Worm (Caenorhabditis elegans) whole organism, early embryonic: Measurements from ENCODE around the gene B0281.3.

ENCODE experiments used
- B0310.2 ChIP-seq: sonication (generic microtip); optimal IDR thresholded peaks from 2 replicates; lab custom pipeline; 2016; ENCODE audit warnings: mild to moderate bottlenecking, missing genetic modification characterization, missing compliant biosample characterization
- F13C5.2 ChIP-seq: sonication (generic microtip); optimal IDR thresholded peaks from 2 replicates; lab custom pipeline; 2017; ENCODE audit warnings: mild to moderate bottlenecking, missing genetic modification characterization, inconsistent platforms, missing compliant biosample characterization
- aly-1 ChIP-seq: sonication (generic microtip); optimal IDR thresholded peaks from 2 replicates; lab custom pipeline; 2016; ENCODE audit warnings: missing genetic modification characterization, missing compliant biosample characterization
- ama-1 ChIP-seq: fragments of 150-350 bp; optimal IDR thresholded peaks from 2 replicates; lab custom pipeline; 2014
- ceh-13 ChIP-seq: fragments of 200-800 bp; sonication (Bioruptor generic); optimal IDR thresholded peaks from 2 replicates; lab custom pipeline; 2018; ENCODE audit warnings: mild to moderate bottlenecking, missing genetic modification characterization, missing compliant biosample characterization
- ceh-36 ChIP-seq: sonication (generic microtip); optimal IDR thresholded peaks from 2 replicates; lab custom pipeline; 2016; ENCODE audit warnings: missing genetic modification characterization, inconsistent platforms, missing compliant biosample characterization
- ets-7 ChIP-seq: sonication (generic microtip); optimal IDR thresholded peaks from 2 replicates; lab custom pipeline; 2016; ENCODE audit warnings: missing genotype, missing genetic modification characterization, missing compliant biosample characterization
- flt-1 ChIP-seq: fragments of 200-800 bp; sonication (Bioruptor generic); IDR thresholded peaks from 2 replicates; pipeline ENCODE4 v1.3.6; 2022; ENCODE audit warnings: missing genetic modification characterization, missing compliant biosample characterization
- hmbx-1 ChIP-seq: sonication (generic microtip); optimal IDR thresholded peaks from 2 replicates; lab custom pipeline; 2016; ENCODE audit warnings: mild to moderate bottlenecking, missing genetic modification characterization, missing compliant biosample characterization
- hmg-4 ChIP-seq: fragments of 200-800 bp; sonication (Bioruptor generic); optimal IDR thresholded peaks from 2 replicates; lab custom pipeline; 2018; ENCODE audit warnings: mild to moderate bottlenecking, missing genetic modification characterization, missing compliant biosample characterization
- hnd-1 ChIP-seq: sonication (generic microtip); optimal IDR thresholded peaks from 2 replicates; lab custom pipeline; 2016; ENCODE audit warnings: missing genetic modification characterization, missing compliant biosample characterization
- pes-1 ChIP-seq: fragments of 200-800 bp; sonication (Bioruptor generic); IDR thresholded peaks from 2 replicates; pipeline ENCODE4 v1.3.6; 2022; ENCODE audit warnings: missing genetic modification reagents, missing genetic modification characterization, missing compliant biosample characterization
- scrt-1 ChIP-seq: fragments of 200-800 bp; sonication (Bioruptor generic); IDR thresholded peaks from 2 replicates; pipeline ENCODE4 v1.3.6; 2022; ENCODE audit warnings: missing genetic modification characterization, missing compliant biosample characterization
- sea-1 ChIP-seq: fragments of 200-800 bp; sonication (Bioruptor generic); conservative IDR thresholded peaks from 2 replicates; pipeline ENCODE4 v1.3.6; 2022; ENCODE audit warnings: missing genetic modification characterization, missing compliant biosample characterization
- tbx-11 ChIP-seq: fragments of 200-800 bp; sonication (Bioruptor generic); IDR thresholded peaks from 2 replicates; pipeline ENCODE4 v1.3.6; 2022; ENCODE audit warnings: missing genetic modification characterization, missing compliant biosample characterization
- tbx-37 ChIP-seq: fragments of 200-800 bp; sonication (Bioruptor generic); conservative IDR thresholded peaks from 2 replicates; pipeline ENCODE4 v1.3.6; 2022; ENCODE audit warnings: missing genetic modification reagents, missing genetic modification characterization, missing compliant biosample characterization
- tra-4 ChIP-seq: sonication (generic microtip); optimal IDR thresholded peaks from 2 replicates; lab custom pipeline; 2017; ENCODE audit warnings: missing genetic modification characterization, missing compliant biosample characterization

Gene B0281.3

DNA sequence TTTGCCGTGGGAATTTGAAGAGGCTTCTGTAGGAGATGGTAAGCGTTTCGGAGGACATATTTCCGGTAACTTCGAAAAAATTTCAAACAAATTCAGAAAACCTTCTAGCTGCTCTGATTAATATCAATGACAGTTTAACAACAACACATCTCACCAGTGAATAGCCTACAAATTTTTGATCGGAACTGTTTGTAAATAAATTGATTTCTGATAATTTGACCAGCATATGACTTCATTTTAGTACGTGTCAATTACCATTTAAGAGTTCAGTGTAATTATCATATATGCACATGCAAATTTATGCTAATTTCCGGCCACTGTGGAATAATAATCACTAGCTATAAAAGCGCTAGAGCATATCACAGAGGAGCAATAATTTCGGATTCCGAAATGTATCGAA is 18.1 kb downstream of the B0281.3 start, which contains the start of gene ZK1240.11:
Gene ZK1240.11 (plus strand): TSS at position 301 of the 400 bp plus-strand sequence.
- TF ChIP-seq pes-1 (GFP tag; lab: Robert Waterston, UW) (no peak), ama-1 (lab: Kevin White, UChicago) (no peak), ceh-13 (no peak), aly-1 (tag; lab: Kevin White, UChicago) (no peak), tbx-11 (GFP tag; lab: Robert Waterston, UW) (no peak), flt-1 (no peak), hmbx-1 (tag; lab: Kevin White, UChicago) (no peak), B0310.2 (no peak), tra-4 (tag; lab: Kevin White, UChicago) (no peak), hmg-4 (no peak), F13C5.2 (no peak), tbx-37 (GFP tag; lab: Robert Waterston, UW) (no peak)

DNA sequence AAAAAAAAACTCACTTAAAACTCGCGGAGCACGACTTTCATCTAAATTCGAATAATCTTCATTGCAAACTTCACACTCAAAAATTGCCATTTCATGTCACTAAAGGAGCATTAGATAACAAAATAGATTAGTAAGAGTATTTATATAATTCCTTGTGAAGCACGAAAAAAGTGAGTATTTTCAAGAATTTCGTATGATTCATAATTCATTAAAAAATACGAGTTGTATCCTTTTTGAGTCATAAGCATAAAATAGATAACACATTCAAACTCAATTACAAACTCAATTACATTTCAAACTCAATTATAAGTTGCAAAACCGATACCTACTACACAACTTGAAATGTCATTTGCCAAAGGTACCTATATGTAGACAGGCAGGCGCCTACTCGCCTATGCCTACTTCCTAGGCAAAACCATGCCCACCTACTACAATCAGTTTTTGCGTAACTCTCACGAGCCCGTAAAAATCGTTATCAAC is 22.2 kb downstream of the B0281.3 start, which contains the start of the genes ZK1240.8 and ZK1240.1:
Gene ZK1240.8 (minus strand): TSS at position 101 of the 480 bp plus-strand sequence.
Gene ZK1240.1 (plus strand): TSS at position 430 of the 480 bp plus-strand sequence.
- TF ChIP-seq ceh-36 (no peak), ama-1 (lab: Kevin White, UChicago) (no peak), hmg-4 (no peak), tbx-37 (GFP tag; lab: Robert Waterston, UW) (no peak), hmbx-1 (tag; lab: Kevin White, UChicago) (no peak), hnd-1 (no peak), flt-1 (no peak), aly-1 (tag; lab: Kevin White, UChicago) (no peak), tra-4 (tag; lab: Kevin White, UChicago) (no peak), ceh-13 (no peak), sea-1 (no peak), ets-7 (tag; lab: Kevin White, UChicago) (no peak)

DNA sequence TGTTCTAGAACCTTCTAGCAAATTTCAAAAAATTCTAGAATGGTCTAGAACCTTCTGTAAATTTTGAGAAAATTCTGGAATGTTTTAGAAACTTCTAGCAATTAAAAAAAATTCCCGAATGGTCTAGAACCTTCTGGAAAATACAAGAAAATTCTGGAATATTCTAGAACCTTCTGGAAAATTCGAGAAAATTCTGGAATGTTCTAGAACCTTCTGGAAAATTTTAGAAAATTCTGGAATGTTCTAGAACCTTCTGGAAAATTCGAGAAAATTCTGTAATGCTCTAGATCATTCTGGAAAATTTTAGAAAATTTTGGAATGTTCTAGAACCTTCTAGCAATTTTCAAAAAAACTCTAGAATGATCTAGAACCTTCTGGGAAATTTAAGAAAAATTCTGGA is 23.6 kb downstream of the B0281.3 start:
- no peak for TF ChIP-seq hmbx-1 (tag; lab: Kevin White, UChicago)
- no peak for TF ChIP-seq hnd-1
- TF ChIP-seq ceh-36, result no peak
- no peak for TF ChIP-seq scrt-1 (GFP tag; lab: Robert Waterston, UW)
- no peak for TF ChIP-seq B0310.2
- TF ChIP-seq hmg-4, result no peak
- TF ChIP-seq sea-1, result no peak
- TF ChIP-seq flt-1, result no peak
- TF ChIP-seq aly-1 (tag; lab: Kevin White, UChicago), result no peak
- no peak for TF ChIP-seq ceh-13
- no peak for TF ChIP-seq F13C5.2
- no peak for TF ChIP-seq tra-4 (tag; lab: Kevin White, UChicago)
- TF ChIP-seq tbx-11 (GFP tag; lab: Robert Waterston, UW), result no peak
- TF ChIP-seq ama-1 (lab: Kevin White, UChicago), result no peak
- TF ChIP-seq tbx-37 (GFP tag; lab: Robert Waterston, UW), result no peak

DNA sequence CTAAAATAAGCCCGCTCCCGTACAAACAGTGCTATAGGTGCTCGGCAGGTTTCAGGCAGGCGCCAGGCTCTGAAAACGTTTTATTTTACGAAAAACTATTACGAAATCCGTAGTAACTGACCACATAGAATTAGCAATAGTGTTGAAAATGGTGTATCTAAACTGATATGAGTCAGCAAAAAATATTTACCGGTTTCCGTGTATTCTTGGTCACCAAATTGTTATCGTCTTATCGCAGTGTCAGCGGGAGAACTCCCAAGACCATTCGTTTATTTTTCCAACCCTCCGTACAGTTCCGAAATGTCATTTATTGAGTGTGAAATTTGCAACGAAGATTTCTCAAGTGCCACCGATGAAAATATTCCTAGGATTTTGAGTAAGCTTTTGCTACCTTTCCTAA is 25.4 kb downstream of the B0281.3 start, which contains the start of gene F43C11.8:
Gene F43C11.8 (plus strand): TSS at position 301 of the 400 bp plus-strand sequence.
- TF ChIP-seq scrt-1 (GFP tag; lab: Robert Waterston, UW), result no peak
- TF ChIP-seq hmbx-1 (tag; lab: Kevin White, UChicago), result no peak
- no peak for TF ChIP-seq hnd-1
- no peak for TF ChIP-seq sea-1
- TF ChIP-seq flt-1, result no peak
- TF ChIP-seq ets-7 (tag; lab: Kevin White, UChicago), result no peak
- no peak for TF ChIP-seq ama-1 (lab: Kevin White, UChicago)
- no peak for TF ChIP-seq tbx-11 (GFP tag; lab: Robert Waterston, UW)
- no peak for TF ChIP-seq pes-1 (GFP tag; lab: Robert Waterston, UW)
- no peak for TF ChIP-seq B0310.2
- no peak for TF ChIP-seq hmg-4
- no peak for TF ChIP-seq F13C5.2
- TF ChIP-seq tra-4 (tag; lab: Kevin White, UChicago), result no peak

DNA sequence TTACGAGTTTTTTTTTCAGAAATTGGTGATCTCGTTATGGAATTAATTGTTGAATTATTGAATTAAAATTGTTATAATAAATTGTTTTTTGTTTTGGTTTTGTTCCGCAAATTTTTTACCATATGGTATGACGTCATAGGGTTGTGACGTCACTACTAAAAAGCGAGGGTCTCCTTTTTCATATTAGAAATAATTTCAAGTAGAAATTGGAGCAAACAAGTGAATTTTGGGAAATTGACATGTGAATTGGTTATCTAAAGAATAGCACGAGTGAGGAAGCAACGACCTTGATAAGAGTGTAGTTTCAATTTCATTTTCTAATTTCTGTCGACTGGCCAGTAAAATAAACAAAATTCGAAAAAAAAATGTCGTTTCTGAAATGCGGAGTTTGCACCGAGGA is 28.7 kb downstream of the B0281.3 start, which contains the start of gene F43C11.7:
Gene F43C11.7 (plus strand): TSS at position 326 of the 400 bp plus-strand sequence.
- TF ChIP-seq ama-1 (lab: Kevin White, UChicago), result no peak
- no peak for TF ChIP-seq flt-1
- no peak for TF ChIP-seq B0310.2
- no peak for TF ChIP-seq sea-1
- TF ChIP-seq pes-1 (GFP tag; lab: Robert Waterston, UW), result no peak
- no peak for TF ChIP-seq tbx-37 (GFP tag; lab: Robert Waterston, UW)
- TF ChIP-seq hmbx-1 (tag; lab: Kevin White, UChicago), result no peak
- TF ChIP-seq hnd-1, result no peak
- TF ChIP-seq hmg-4, result no peak
- TF ChIP-seq F13C5.2, result no peak

DNA sequence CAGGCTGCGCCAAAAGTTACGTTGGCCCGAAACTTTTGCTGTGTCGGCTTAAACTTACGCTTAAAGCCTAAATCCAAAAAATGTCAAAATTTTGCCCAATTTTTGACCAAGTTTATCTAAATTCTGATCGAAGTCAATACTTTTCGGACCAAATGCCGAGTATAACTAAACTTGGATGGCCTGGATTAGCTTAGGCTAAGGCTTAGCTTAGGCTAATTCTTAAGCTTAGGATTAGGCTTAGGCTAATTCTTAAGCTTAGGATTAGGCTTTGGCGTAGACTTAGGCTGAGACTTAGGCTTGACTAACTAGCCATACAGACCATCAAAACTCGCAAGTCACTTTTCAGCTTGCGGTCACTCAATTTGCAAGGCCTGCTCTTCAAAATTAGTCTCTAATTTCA is 29.3 kb downstream of the B0281.3 start:
- no peak for TF ChIP-seq tbx-11 (GFP tag; lab: Robert Waterston, UW)
- TF ChIP-seq ceh-36, result peak; percentile 71

DNA sequence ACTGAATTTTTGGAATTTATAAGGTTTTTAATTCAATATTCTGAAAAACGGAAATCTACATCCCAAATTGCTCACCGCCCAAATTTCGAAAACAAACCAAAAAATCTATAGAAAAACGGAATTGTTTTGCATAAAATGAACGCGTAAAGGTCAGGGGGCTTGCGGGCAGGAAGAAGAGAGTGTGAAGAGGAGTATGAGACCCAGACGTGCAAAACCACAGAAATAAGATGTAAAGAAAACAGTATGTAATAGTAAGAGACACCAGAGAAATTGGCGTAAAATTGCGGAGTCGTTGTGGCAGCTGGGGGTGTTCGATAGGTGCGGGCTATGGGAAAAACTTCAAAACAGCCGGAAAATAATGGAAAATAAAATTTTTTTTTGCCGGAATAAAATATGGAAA is 34.1 kb downstream of the B0281.3 start:
- TF ChIP-seq hnd-1 (no peak), F13C5.2 (peak; percentile 15)

DNA sequence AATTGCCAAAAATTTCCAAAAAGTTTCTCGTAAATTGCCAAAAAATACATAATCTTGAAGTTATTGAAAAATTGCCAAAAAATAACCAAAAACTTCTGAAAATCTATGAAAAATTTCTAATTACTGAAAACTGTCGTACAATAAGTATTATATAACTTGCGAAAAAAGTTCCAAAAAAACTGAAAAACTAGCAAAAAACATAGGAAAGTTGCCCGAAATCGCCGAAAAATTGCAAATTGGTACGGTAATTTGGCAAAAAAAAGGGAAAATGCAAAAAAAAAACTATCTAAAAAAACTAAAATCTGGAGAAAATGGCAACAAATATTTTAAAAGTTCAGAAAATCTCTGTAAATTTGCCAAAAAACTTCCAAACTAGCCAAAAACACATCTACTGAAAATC is 34.7 kb downstream of the B0281.3 start, which contains the start of gene enri-1:
Gene enri-1 (minus strand): TSS at position 101 of the 400 bp plus-strand sequence.
- TF ChIP-seq B0310.2 (no peak), tbx-11 (GFP tag; lab: Robert Waterston, UW) (no peak), tra-4 (tag; lab: Kevin White, UChicago) (no peak), tbx-37 (GFP tag; lab: Robert Waterston, UW) (no peak), ceh-13 (no peak), sea-1 (no peak), pes-1 (GFP tag; lab: Robert Waterston, UW) (no peak), scrt-1 (GFP tag; lab: Robert Waterston, UW) (no peak), ceh-36 (no peak), hmg-4 (no peak), F13C5.2 (no peak), aly-1 (tag; lab: Kevin White, UChicago) (no peak)
